Worm (Caenorhabditis elegans) whole organism, L4 larva: ENCODE measurements around the gene F41C3.8.

Experiments
- F37D6.2 ChIP-seq: sonication (generic microtip); optimal IDR thresholded peaks from 2 replicates; lab custom pipeline; 2016; ENCODE audit warnings: mild to moderate bottlenecking, missing genetic modification characterization, missing compliant biosample characterization
- F49E8.2 ChIP-seq: sonication (generic microtip); optimal IDR thresholded peaks from 2 replicates; lab custom pipeline; 2016; ENCODE audit warnings: missing compliant biosample characterization, mild to moderate bottlenecking, missing genetic modification characterization, borderline replicate concordance
- R02D3.7 ChIP-seq: fragments of 150-350 bp; sonication (generic microtip); optimal IDR thresholded peaks from 3 replicates; lab custom pipeline; 2014; ENCODE audit warnings: missing biosample characterization, missing genetic modification characterization
- T20F7.1 ChIP-seq: fragments of 200-800 bp; sonication (Bioruptor generic); optimal IDR thresholded peaks from 2 replicates; lab custom pipeline; 2018; ENCODE audit warnings: mild to moderate bottlenecking, missing genetic modification characterization, missing compliant biosample characterization
- Y75B8A.6 ChIP-seq: fragments of 200-800 bp; sonication (Bioruptor generic); IDR thresholded peaks from 2 replicates; pipeline ENCODE4 v1.3.6; 2022; ENCODE audit warnings: missing genetic modification reagents, missing genetic modification characterization, missing compliant biosample characterization
- ZK546.5 ChIP-seq, 2 experiments: sonication (generic microtip); optimal IDR thresholded peaks; 2 replicates each; lab custom pipeline; 2017; ENCODE audit warnings: missing biosample characterization in 2 of 2, missing genetic modification characterization in 2 of 2
- aha-1 ChIP-seq: fragments of 150-350 bp; peaks from one replicate; lab custom pipeline; 2014; ENCODE audit warnings: missing biosample characterization, missing genetic modification characterization
- ceh-28 ChIP-seq: fragments of 150-350 bp; optimal IDR thresholded peaks from 2 replicates; lab custom pipeline; 2014; ENCODE audit warnings: missing biosample characterization, missing genetic modification reagents, missing genetic modification characterization
- cey-2 ChIP-seq: sonication (generic microtip); optimal IDR thresholded peaks from 3 replicates; lab custom pipeline; 2017; ENCODE audit warnings: missing genetic modification characterization, mild to moderate bottlenecking, missing compliant biosample characterization, antibody characterized with exemption, borderline replicate concordance; ENCODE audit not compliant: insufficient read depth
- daf-12 ChIP-seq: fragments of 150-350 bp; optimal IDR thresholded peaks from 2 replicates; lab custom pipeline; 2014; ENCODE audit warnings: missing biosample characterization, missing genetic modification reagents, missing genetic modification characterization
- daf-16 ChIP-seq, 3 experiments: sonication (generic microtip); optimal IDR thresholded peaks; 2 replicates each; lab custom pipeline; 2016 to 2017; ENCODE audit warnings: missing genetic modification characterization in 3 of 3, missing genetic modification reagents in 3 of 3, mild to moderate bottlenecking in 2 of 3, missing compliant biosample characterization in 2 of 3, missing biosample characterization in 1 of 3, moderate library complexity in 1 of 3
- dmd-6 ChIP-seq: fragments of 200-800 bp; sonication (Bioruptor generic); IDR thresholded peaks from 2 replicates; pipeline ENCODE4 v1.3.6; 2022; ENCODE audit warnings: missing genetic modification reagents, missing genetic modification characterization, missing compliant biosample characterization
- dmd-9 ChIP-seq: fragments of 200-800 bp; sonication (Bioruptor generic); IDR thresholded peaks from 2 replicates; pipeline ENCODE4 v1.3.6; 2022; ENCODE audit warnings: missing genetic modification reagents, missing genetic modification characterization, missing compliant biosample characterization
- duxl-1 ChIP-seq: sonication (generic microtip); optimal IDR thresholded peaks from 2 replicates; lab custom pipeline; 2016; ENCODE audit warnings: mild to moderate bottlenecking, missing genetic modification characterization, moderate library complexity, missing compliant biosample characterization; ENCODE audit not compliant: poor library complexity
- dve-1 ChIP-seq: sonication (generic microtip); optimal IDR thresholded peaks from 2 replicates; lab custom pipeline; 2017; ENCODE audit warnings: antibody characterized with exemption, mild to moderate bottlenecking, missing genetic modification characterization, missing compliant biosample characterization; ENCODE audit not compliant: insufficient read depth
- egl-43 ChIP-seq: fragments of 200-800 bp; sonication (Bioruptor generic); IDR thresholded peaks from 2 replicates; pipeline ENCODE4 v1.3.6; 2022; ENCODE audit warnings: missing genetic modification reagents, missing genetic modification characterization, missing compliant biosample characterization
- gei-8 ChIP-seq: fragments of 200-800 bp; sonication (Bioruptor generic); optimal IDR thresholded peaks from 2 replicates; lab custom pipeline; 2018; ENCODE audit warnings: mild to moderate bottlenecking, missing genetic modification characterization, missing compliant biosample characterization
- hif-1 ChIP-seq, 2 experiments: sonication (generic microtip); optimal IDR thresholded peaks; 2 replicates each; lab custom pipeline; 2016 to 2017; ENCODE audit warnings: missing compliant biosample characterization in 2 of 2, missing genetic modification characterization in 2 of 2, missing genetic modification reagents in 2 of 2, missing genotype in 2 of 2, mild to moderate bottlenecking in 1 of 2
- hlh-11 ChIP-seq: fragments of 200-800 bp; sonication (Bioruptor generic); optimal IDR thresholded peaks from 2 replicates; lab custom pipeline; 2018; ENCODE audit warnings: mild to moderate bottlenecking, missing genetic modification characterization, missing compliant biosample characterization
- hmg-1.1 ChIP-seq: fragments of 200-800 bp; sonication (Bioruptor generic); IDR thresholded peaks from 2 replicates; pipeline ENCODE4 v1.3.6; 2022; ENCODE audit warnings: missing genetic modification reagents, missing genetic modification characterization, missing compliant biosample characterization
- lin-15B ChIP-seq: fragments of 150-350 bp; sonication (generic microtip); optimal IDR thresholded peaks from 3 replicates; lab custom pipeline; 2014; ENCODE audit warnings: missing biosample characterization, missing genetic modification characterization
- madf-9 ChIP-seq: fragments of 200-800 bp; sonication (Bioruptor generic); conservative IDR thresholded peaks from 2 replicates; pipeline ENCODE4 v1.3.6; 2022; ENCODE audit warnings: missing genetic modification reagents, missing genetic modification characterization, missing compliant biosample characterization
- mep-1 ChIP-seq: fragments of 150-350 bp; sonication (generic microtip); optimal IDR thresholded peaks from 3 replicates; lab custom pipeline; 2014; ENCODE audit warnings: missing biosample characterization, missing genetic modification characterization
- nhr-102 ChIP-seq: sonication (generic microtip); optimal IDR thresholded peaks from 2 replicates; lab custom pipeline; 2016; ENCODE audit warnings: mild to moderate bottlenecking, missing genetic modification characterization, moderate library complexity, missing compliant biosample characterization
- nhr-28 ChIP-seq: fragments of 150-350 bp; optimal IDR thresholded peaks from 2 replicates; lab custom pipeline; 2014; ENCODE audit warnings: missing biosample characterization, missing genetic modification characterization
- nhr-48 ChIP-seq: sonication (generic microtip); optimal IDR thresholded peaks from 2 replicates; lab custom pipeline; 2016; ENCODE audit warnings: mild to moderate bottlenecking, missing genetic modification characterization, missing compliant biosample characterization
- nhr-6 ChIP-seq: fragments of 150-350 bp; optimal IDR thresholded peaks from 2 replicates; lab custom pipeline; 2014; ENCODE audit warnings: missing biosample characterization, missing genetic modification characterization
- nhr-77 ChIP-seq: fragments of 150-350 bp; optimal IDR thresholded peaks from 2 replicates; lab custom pipeline; 2014; ENCODE audit warnings: missing biosample characterization, missing genetic modification characterization
- pqm-1 ChIP-seq: sonication (generic microtip); optimal IDR thresholded peaks from 2 replicates; lab custom pipeline; 2017; ENCODE audit warnings: missing biosample characterization, missing genetic modification characterization
- snpc-4 ChIP-seq: fragments of 150-350 bp; optimal IDR thresholded peaks from 2 replicates; lab custom pipeline; 2014; ENCODE audit warnings: missing biosample characterization, missing genetic modification characterization
- unc-62 ChIP-seq, 3 experiments: fragments of 150-350 bp in 1 of 3; sonication (generic microtip); optimal IDR thresholded peaks in 2 of 3; peaks in 1 of 3; 1 replicate in 1 of 3; 2 replicates in 2 of 3; lab custom pipeline; 2014 to 2017; ENCODE audit warnings: missing biosample characterization in 3 of 3, missing genetic modification characterization in 3 of 3, missing genetic modification reagents in 3 of 3, missing genotype in 1 of 3
- zfp-2 ChIP-seq: sonication (generic microtip); optimal IDR thresholded peaks from 2 replicates; lab custom pipeline; 2016; ENCODE audit warnings: mild to moderate bottlenecking, missing genetic modification characterization, missing compliant biosample characterization
- zip-2 ChIP-seq: fragments of 150-350 bp; optimal IDR thresholded peaks from 2 replicates; lab custom pipeline; 2014; ENCODE audit warnings: missing biosample characterization, missing genetic modification characterization

F41C3.8 gene

ce11 chrII:4684852-4685251, 31.0 kb upstream of the F41C3.8 start:
- TF ChIP-seq duxl-1 (no peak), snpc-4 (tag; lab: Kevin White, UChicago) (no peak), F49E8.2 (tag; lab: Kevin White, UChicago) (no peak), mep-1 (no peak), F37D6.2 (tag; lab: Kevin White, UChicago) (no peak), dmd-9 (GFP tag; lab: Robert Waterston, UW) (no peak), R02D3.7 (tag; lab: Kevin White, UChicago) (no peak), unc-62 (GFP tag; optimal IDR thresholded peaks at IDR 0.05 in 1 of 2; lab: Kevin White, UChicago) (no peak), unc-62 (tag; optimal IDR thresholded peaks at IDR 0.05; lab: Kevin White, UChicago) (no peak), Y75B8A.6 (GFP tag; lab: Robert Waterston, UW) (no peak), hlh-11 (tag; lab: Kevin White, UChicago) (no peak)
- TF ChIP-seq, all 104 proteins: peak for 0

ce11 chrII:4686941-4687340, 28.9 kb upstream of the F41C3.8 start, which contains the start of gene sre-39:
Gene sre-39 (plus strand): TSS chrII:4687241.
- TF ChIP-seq daf-16 (GFP tag; optimal IDR thresholded peaks at IDR 0.05; lab: Kevin White, UChicago) (no peak), daf-16 (tag; optimal IDR thresholded peaks at IDR 0.05; lab: Kevin White, UChicago) (no peak), ceh-28 (no peak), cey-2 (tag; lab: Kevin White, UChicago) (no peak), daf-12 (tag; lab: Kevin White, UChicago) (no peak), aha-1 (tag; lab: Kevin White, UChicago) (no peak), R02D3.7 (tag; lab: Kevin White, UChicago) (no peak), hif-1 (tag; optimal IDR thresholded peaks at IDR 0.05; lab: Kevin White, UChicago) (no peak), egl-43 (GFP tag; lab: Robert Waterston, UW) (no peak), zfp-2 (tag; lab: Kevin White, UChicago) (no peak), duxl-1 (no peak), dve-1 (tag; lab: Kevin White, UChicago) (no peak)

- TF ChIP-seq madf-9 (GFP tag; lab: Robert Waterston, UW) (no peak), dve-1 (tag; lab: Kevin White, UChicago) (no peak), T20F7.1 (GFP tag; lab: Kevin White, UChicago) (no peak), nhr-77 (tag; lab: Kevin White, UChicago) (no peak), ZK546.5 (tag; optimal IDR thresholded peaks at IDR 0.05; lab: Kevin White, UChicago) (no peak), zip-2 (tag; lab: Kevin White, UChicago) (no peak), lin-15B (no peak), cey-2 (tag; lab: Kevin White, UChicago) (no peak), nhr-6 (tag; lab: Kevin White, UChicago) (no peak), gei-8 (no peak), dmd-6 (GFP tag; lab: Robert Waterston, UW) (no peak), hmg-1.1 (no peak), R02D3.7 (tag; lab: Kevin White, UChicago) (no peak), duxl-1 (no peak), nhr-102 (tag; lab: Kevin White, UChicago) (no peak)
- TF ChIP-seq, all 104 proteins: peak for 0
These were observed 26.4 kb upstream of the F41C3.8 start, which contains the start of gene F10G7.12 for ce11 chrII:4689477-4689876. Gene F10G7.12 (plus strand): TSS chrII:4689777.

ce11 chrII:4693129-4693528, 22.7 kb upstream of the F41C3.8 start, which contains the start of gene F10G7.5:
Gene F10G7.5 (plus strand): TSS chrII:4693414.
- TF ChIP-seq dve-1 (tag; lab: Kevin White, UChicago), result no peak
- peak; percentile 34 for TF ChIP-seq pqm-1 (tag; lab: Kevin White, UChicago)
- TF ChIP-seq hlh-11 (tag; lab: Kevin White, UChicago), result peak; percentile 68
- TF ChIP-seq nhr-28 (tag; lab: Kevin White, UChicago), result peak; percentile 31
- peak; percentile 7 for TF ChIP-seq nhr-48 (tag; lab: Kevin White, UChicago)
